Fruit fly (Drosophila melanogaster) ovary, adult (tissue): Measurements from ENCODE around the gene skl.

Source experiments
- CG17801 ChIP-seq: fragments of 200-800 bp; optimal IDR thresholded peaks from 2 replicates; lab custom pipeline; 2019; ENCODE audit warnings: missing biosample characterization, mild to moderate bottlenecking, missing genetic modification characterization, moderate library complexity; ENCODE audit not compliant: partially characterized antibody

The skl gene

DNA sequence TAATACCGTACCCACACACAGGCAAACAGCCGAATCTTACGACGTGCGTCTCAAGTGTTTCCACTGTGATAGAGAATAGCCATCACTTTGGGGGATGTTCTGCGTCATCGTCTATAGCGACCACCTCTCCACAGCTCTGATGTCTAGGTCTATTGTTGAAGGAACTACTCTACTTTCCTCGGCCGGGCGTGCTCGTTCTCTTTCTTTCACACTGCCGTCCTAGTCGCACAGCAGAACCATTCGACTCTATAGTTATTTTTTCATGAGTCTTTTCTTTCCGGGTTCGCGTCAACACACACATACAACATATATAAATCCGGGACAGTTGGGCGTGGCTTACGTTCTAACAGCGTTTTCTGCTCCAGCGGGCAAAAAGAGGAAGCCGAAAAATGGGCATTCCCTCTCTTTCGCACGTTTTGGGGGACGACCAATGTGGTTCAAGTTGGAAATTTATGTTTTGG, 39.7 kb downstream of the skl start:
- TF ChIP-seq CG17801 (GFP tag; lab: Kevin White, UChicago): no peak

dm6 chr3L:18398264-18398735, 41.4 kb downstream of the skl start, which contains the start of gene rpr:
TSS of gene rpr (minus strand) at chr3L:18398435.
- TF ChIP-seq CG17801 (GFP tag; lab: Kevin White, UChicago): no peak
